Fruit fly (Drosophila melanogaster): Measurements from ENCODE around the gene Zip89B.

- TF ChIP-seq lz (GFP tag; optimal IDR thresholded peaks at IDR 0.05) = no peak
- TF ChIP-seq CG3032 (tag; optimal IDR thresholded peaks at IDR 0.05) = no peak
- no peak for TF ChIP-seq CG10631 (GFP tag; optimal IDR thresholded peaks at IDR 0.05)
- TF ChIP-seq Blimp-1 (GFP tag; optimal IDR thresholded peaks at IDR 0.05) = no peak
- TF ChIP-seq Hr39 (GFP tag; optimal IDR thresholded peaks at IDR 0.05) = no peak
Observed at dm6 chr3R:16352039-16352438, 46.5 kb downstream of the Zip89B start.
